Fruit fly (Drosophila melanogaster): ENCODE measurements around the gene CG33722.

- TF ChIP-seq CG4707 (GFP tag; optimal IDR thresholded peaks at IDR 0.05) = no peak
- no peak for TF ChIP-seq schlank (tag; optimal IDR thresholded peaks at IDR 0.05)
- no peak for TF ChIP-seq Usf (GFP tag; optimal IDR thresholded peaks at IDR 0.05)
- no peak for TF ChIP-seq CG32767 (GFP tag; IDR thresholded peaks at IDR 0.05)
- TF ChIP-seq so (GFP tag; IDR thresholded peaks at IDR 0.05) = no peak
- no peak for TF ChIP-seq tx (GFP tag; optimal IDR thresholded peaks at IDR 0.05)
Measured at dm6 chr3R:8250166-8250733, 6.4 kb downstream of the CG33722 start, which contains the start of gene mtg.
